Fruit fly (Drosophila melanogaster) whole organism, prepupa: Measurements from ENCODE around the gene Syt12.

Source experiments
- CG6854 ChIP-seq: fragments of 200-800 bp; sonication (Bioruptor generic); optimal IDR thresholded peaks from 2 replicates; lab custom pipeline; 2017; ENCODE audit warnings: missing biosample characterization, mild to moderate bottlenecking, missing genetic modification characterization
- CG9139 ChIP-seq: fragments of 200-800 bp; sonication (Bioruptor generic); optimal IDR thresholded peaks from 3 replicates; lab custom pipeline; 2017; ENCODE audit warnings: missing biosample characterization, mild to moderate bottlenecking, missing genetic modification characterization
- Eip78C ChIP-seq: fragments of 200-800 bp; sonication (Bioruptor generic); peaks from one replicate; lab custom pipeline; 2016; ENCODE audit warnings: missing biosample characterization, missing genetic modification characterization

DNA sequence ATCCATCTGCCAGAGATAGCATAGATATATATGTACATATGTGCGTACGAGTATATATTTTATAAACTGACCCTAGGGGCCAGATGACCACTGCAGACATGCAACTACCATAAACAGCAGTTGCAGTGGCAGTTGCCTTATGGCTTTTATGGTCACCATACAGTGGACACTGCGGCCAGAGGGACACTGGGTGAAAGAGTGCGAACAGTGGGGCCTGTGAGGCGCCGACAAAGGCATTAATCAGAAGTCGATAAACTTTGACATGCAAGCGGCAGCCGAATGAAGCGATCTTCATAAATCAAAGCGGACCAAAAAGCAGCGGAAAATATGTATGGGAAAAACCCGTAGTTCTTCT is 43.6 kb upstream of the Syt12 start:
- TF ChIP-seq Eip78C (GFP tag; lab: Kevin White, UChicago) (no peak), CG9139 (GFP tag; lab: Kevin White, UChicago) (no peak), CG6854 (no peak)
